Worm (Caenorhabditis elegans): ENCODE results near the gene C14E2.1.

Gene C14E2.1

DNA sequence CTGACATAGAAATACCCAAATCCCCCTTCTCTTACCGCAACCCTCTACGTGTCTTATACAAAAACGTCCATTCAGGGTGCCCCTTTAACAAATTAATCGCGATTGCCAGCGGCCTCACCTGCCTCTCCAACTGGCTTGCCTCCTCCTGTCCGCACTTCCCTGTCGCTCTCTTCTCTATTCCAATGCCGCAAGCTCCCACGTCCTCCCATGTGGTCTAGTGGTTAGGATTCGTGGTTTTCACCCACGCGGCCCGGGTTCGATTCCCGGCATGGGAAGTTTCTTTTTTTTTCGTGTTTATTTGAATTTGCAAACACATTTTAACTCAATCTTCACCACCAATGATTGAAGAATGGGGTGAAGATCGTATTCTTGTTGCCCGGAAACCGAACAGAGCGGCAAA is 32.4 kb downstream of the C14E2.1 start (continued):
- TF ChIP-seq unc-62 (GFP tag; optimal IDR thresholded peaks at IDR 0.05) (no peak), ZK546.5 (tag; optimal IDR thresholded peaks at IDR 0.05) (no peak), ceh-16 (tag; optimal IDR thresholded peaks at IDR 0.05) (peak; percentile 7), Y55F3AM.14 (GFP tag; optimal IDR thresholded peaks at IDR 0.05) (no peak), aly-2 (tag; optimal IDR thresholded peaks at IDR 0.05) (no peak)

DNA sequence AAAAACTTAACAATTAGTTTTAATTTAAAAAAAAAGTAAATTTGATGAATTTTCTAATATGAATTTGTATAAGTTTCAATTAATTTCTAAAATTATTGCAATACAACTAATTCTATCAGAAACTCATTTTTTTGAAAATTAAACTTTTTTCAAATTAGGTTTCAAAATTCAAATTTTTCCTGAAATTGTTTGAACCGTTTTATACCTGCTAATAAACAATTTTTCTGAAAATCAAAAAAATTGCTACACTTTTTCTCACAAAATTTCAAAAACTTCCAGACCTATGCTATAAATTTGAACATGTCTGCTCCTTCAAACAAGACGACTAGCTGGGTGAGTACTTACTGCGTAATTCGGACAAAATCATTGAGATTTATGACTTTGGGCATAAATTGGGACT is 34.2 kb downstream of the C14E2.1 start, which contains the start of gene T26C11.8:
T26C11.8 (plus strand) TSS at position 301 of the 400 bp plus-strand sequence.
- TF ChIP-seq nhr-11 (tag; optimal IDR thresholded peaks at IDR 0.05) = no peak
- no peak for TF ChIP-seq nhr-6 (tag; optimal IDR thresholded peaks at IDR 0.05)

DNA sequence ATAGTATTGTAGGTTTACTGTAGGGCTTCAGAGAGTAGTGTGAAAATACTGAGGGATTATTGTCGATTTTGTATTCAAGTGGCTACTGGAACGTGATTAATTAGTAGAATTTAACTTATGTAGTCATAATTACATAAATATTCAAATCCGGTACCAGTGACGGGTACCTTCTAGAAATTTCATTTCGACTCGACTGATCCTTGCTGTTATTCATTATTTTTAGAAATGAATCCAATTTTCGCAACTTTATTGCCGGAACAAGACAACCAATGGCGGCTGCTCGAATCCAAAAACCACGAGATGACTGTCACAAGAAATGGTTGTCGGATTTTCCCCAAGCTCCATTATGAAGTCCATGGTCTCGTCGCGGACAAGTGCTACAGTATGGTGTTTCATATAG is 38.7 kb downstream of the C14E2.1 start, which contains the start of gene tbx-41:
tbx-41 (plus strand) TSS at position 301 of the 400 bp plus-strand sequence.
- no peak for TF ChIP-seq lin-13 (GFP tag; optimal IDR thresholded peaks at IDR 0.05)
- no peak for TF ChIP-seq nhr-10 (tag; optimal IDR thresholded peaks at IDR 0.05)
- TF ChIP-seq peb-1 (tag; optimal IDR thresholded peaks at IDR 0.05) = no peak
- TF ChIP-seq unc-39 (tag; optimal IDR thresholded peaks at IDR 0.05) = no peak
- TF ChIP-seq snpc-4 (tag; optimal IDR thresholded peaks at IDR 0.05) = no peak
- no peak for TF ChIP-seq fos-1 (tag; optimal IDR thresholded peaks at IDR 0.05)
- no peak for TF ChIP-seq sma-9 (GFP tag; optimal IDR thresholded peaks at IDR 0.05)
- TF ChIP-seq sma-9 (tag; optimal IDR thresholded peaks at IDR 0.05) = no peak
- no peak for TF ChIP-seq sem-4 (tag; optimal IDR thresholded peaks at IDR 0.05)
- TF ChIP-seq lsy-2 (tag; optimal IDR thresholded peaks at IDR 0.05) = no peak
- no peak for TF ChIP-seq alr-1 (tag; optimal IDR thresholded peaks at IDR 0.05)
- TF ChIP-seq unc-55 (GFP tag; optimal IDR thresholded peaks at IDR 0.05) = no peak
- no peak for TF ChIP-seq elt-1 (tag; optimal IDR thresholded peaks at IDR 0.05)
- no peak for TF ChIP-seq sma-3 (GFP tag; optimal IDR thresholded peaks at IDR 0.05)
- no peak for TF ChIP-seq blmp-1 (tag; optimal IDR thresholded peaks at IDR 0.05; ENCODE audit: insufficient read depth)
- TF ChIP-seq ztf-1 (GFP tag; conservative IDR thresholded peaks at IDR 0.05) = no peak
- TF ChIP-seq unc-62 (GFP tag; optimal IDR thresholded peaks at IDR 0.05) = no peak
- no peak for TF ChIP-seq crh-2 (tag; optimal IDR thresholded peaks at IDR 0.05)
- no peak for TF ChIP-seq dmd-4 (tag; optimal IDR thresholded peaks at IDR 0.05)
- no peak for TF ChIP-seq nhr-77 (tag; optimal IDR thresholded peaks at IDR 0.05)
- no peak for TF ChIP-seq nhr-11 (tag; optimal IDR thresholded peaks at IDR 0.05)

DNA sequence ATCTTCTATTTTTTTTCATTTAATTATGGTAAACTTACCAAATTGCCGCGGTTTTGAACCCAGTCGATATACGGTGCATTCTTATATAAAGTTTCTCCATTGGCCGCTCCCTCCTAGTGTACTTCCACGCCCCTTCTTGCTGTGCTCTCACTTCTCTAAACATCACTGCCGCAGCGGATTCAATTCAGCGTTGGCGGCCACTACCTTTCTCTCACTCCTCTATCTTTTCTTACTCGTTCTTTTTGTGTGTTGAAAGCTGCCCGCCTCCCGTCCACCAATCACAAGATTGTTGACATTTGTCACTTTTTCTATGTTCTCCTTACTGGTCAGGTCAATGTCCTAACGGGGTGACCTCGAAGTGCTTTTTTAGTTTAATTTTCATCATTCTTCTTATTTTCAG is 44.7 kb downstream of the C14E2.1 start:
- TF ChIP-seq skn-1 (tag; optimal IDR thresholded peaks at IDR 0.05) = no peak
- peak; percentile 19 for TF ChIP-seq nhr-129 (tag; optimal IDR thresholded peaks at IDR 0.05)
- TF ChIP-seq lsy-2 (tag; optimal IDR thresholded peaks at IDR 0.05) = peak; percentile 55 to 74
- peak; percentile 22 for TF ChIP-seq unc-55 (GFP tag; optimal IDR thresholded peaks at IDR 0.05)

Data from whole organism, L2 larva.